Fruit fly (Drosophila melanogaster): ENCODE measurements around the gene kst.

kst gene

dm6 chr3L:3303534-3304459, 32.9 kb upstream of the kst start, which contains the start of gene ZnT63C (continued):
- TF ChIP-seq CG3032 (tag; optimal IDR thresholded peaks at IDR 0.05) (peak; percentile 32), Eip93F (GFP tag; optimal IDR thresholded peaks at IDR 0.05) (no peak), Lpt (GFP tag; optimal IDR thresholded peaks at IDR 0.05) (no peak), CG6276 (GFP tag; optimal IDR thresholded peaks at IDR 0.05) (peak; percentile 38), Eip75B (GFP tag; optimal IDR thresholded peaks at IDR 0.05) (peak; percentile 35), CG7368 (GFP tag; optimal IDR thresholded peaks at IDR 0.05) (peak; percentile 15), eg (GFP tag; IDR thresholded peaks at IDR 0.05) (peak; percentile 46; the same call in 2 of the 3 replicates), CG6163 (GFP tag; IDR thresholded peaks at IDR 0.05) (peak; percentile 43; the same call in 2 of the 3 replicates), CG11902 (GFP tag; optimal IDR thresholded peaks at IDR 0.05) (peak; percentile 4), CG6808 (GFP tag; optimal IDR thresholded peaks at IDR 0.05) (peak; percentile 77), CG3919 (GFP tag; optimal IDR thresholded peaks at IDR 0.05) (no peak), Met (GFP tag; optimal IDR thresholded peaks at IDR 0.05) (peak; percentile 46), cyc (GFP tag; optimal IDR thresholded peaks at IDR 0.05) (peak; percentile 31), achi (GFP tag; optimal IDR thresholded peaks at IDR 0.05) (no peak), Blimp-1 (GFP tag; optimal IDR thresholded peaks at IDR 0.05) (no peak), Sox102F (GFP tag; optimal IDR thresholded peaks at IDR 0.05) (peak; percentile 33), fd59A (GFP tag; optimal IDR thresholded peaks at IDR 0.05) (peak; percentile 27), CG6854 (GFP tag; optimal IDR thresholded peaks at IDR 0.05) (peak; percentile 52), CG4318 (GFP tag; optimal IDR thresholded peaks at IDR 0.05) (no peak), OdsH (GFP tag; optimal IDR thresholded peaks at IDR 0.05) (peak; percentile 16), Eip78C (GFP tag) (peak; percentile 69), svp (GFP tag) (peak; percentile 65), Hr4 (GFP tag; optimal IDR thresholded peaks at IDR 0.05) (peak; percentile 31)

- TF ChIP-seq dac (GFP tag; optimal IDR thresholded peaks at IDR 0.05) (no peak), salr (GFP tag; optimal IDR thresholded peaks at IDR 0.05) (no peak), Sox14 (GFP tag; optimal IDR thresholded peaks at IDR 0.05) (no peak), CG11902 (GFP tag; optimal IDR thresholded peaks at IDR 0.05) (no peak), Hr38 (GFP tag; optimal IDR thresholded peaks at IDR 0.05) (no peak), Lpt (GFP tag; optimal IDR thresholded peaks at IDR 0.05) (no peak), CG6792 (GFP tag; optimal IDR thresholded peaks at IDR 0.05) (no peak), Hr39 (GFP tag; optimal IDR thresholded peaks at IDR 0.05) (no peak), CG15336 (GFP tag; IDR thresholded peaks at IDR 0.05) (no peak), CG10631 (GFP tag; optimal IDR thresholded peaks at IDR 0.05) (no peak), CG7368 (GFP tag; optimal IDR thresholded peaks at IDR 0.05) (no peak), CG3919 (GFP tag; optimal IDR thresholded peaks at IDR 0.05) (no peak)
Measured at dm6 chr3L:3304740-3305139, 31.9 kb upstream of the kst start.

DNA sequence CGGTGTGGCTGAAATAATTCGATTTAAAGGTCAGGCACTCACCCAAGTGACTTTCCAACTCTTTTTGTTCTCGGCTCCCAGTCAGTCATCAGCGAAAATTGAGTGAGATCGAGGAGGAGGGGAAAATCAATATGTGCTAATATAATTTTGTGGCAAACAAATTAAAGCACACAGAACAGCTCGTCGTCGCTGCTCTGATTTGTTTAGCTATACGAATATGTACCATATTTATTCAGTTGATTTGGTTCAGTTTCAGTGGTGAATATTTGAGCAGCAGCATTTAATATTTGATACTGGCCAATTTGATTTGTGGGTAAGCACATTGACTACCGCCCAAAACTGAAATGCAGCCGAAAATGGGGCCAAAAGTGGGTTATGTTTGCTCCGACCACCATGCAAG, 31.2 kb upstream of the kst start:
- no peak for TF ChIP-seq dac (GFP tag; optimal IDR thresholded peaks at IDR 0.05)
- peak; percentile 84 for TF ChIP-seq fkh (GFP tag; optimal IDR thresholded peaks at IDR 0.05)

DNA sequence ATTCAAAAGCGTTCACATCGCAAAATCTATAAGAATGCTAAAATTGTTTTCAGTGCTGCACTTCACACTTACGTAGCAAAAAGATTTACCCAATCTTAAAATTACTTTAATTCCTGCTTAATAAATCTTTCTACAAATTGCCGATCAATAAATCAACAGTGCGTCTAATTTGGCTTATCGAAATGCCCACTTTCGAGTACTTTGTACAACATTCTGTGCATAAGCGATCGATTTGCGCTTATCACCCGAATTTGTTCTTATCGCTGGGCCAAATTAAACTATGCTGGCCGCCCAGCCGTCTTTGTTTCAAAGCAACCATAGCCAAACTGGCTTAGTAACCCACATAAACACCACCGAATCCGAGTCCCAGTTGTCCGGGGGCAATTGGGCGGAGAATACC, 30.1 kb upstream of the kst start:
- TF ChIP-seq lz (GFP tag; optimal IDR thresholded peaks at IDR 0.05), result no peak
- TF ChIP-seq CG15336 (GFP tag; IDR thresholded peaks at IDR 0.05), result no peak
- TF ChIP-seq cyc (GFP tag; optimal IDR thresholded peaks at IDR 0.05), result no peak
- TF ChIP-seq CG34406 (GFP tag; optimal IDR thresholded peaks at IDR 0.05), result no peak
- no peak for TF ChIP-seq Smox (GFP tag; optimal IDR thresholded peaks at IDR 0.05)
- TF ChIP-seq dsx (GFP tag; optimal IDR thresholded peaks at IDR 0.05; ENCODE audit: poor library complexity, severe bottlenecking), result no peak
- TF ChIP-seq CG3919 (GFP tag; optimal IDR thresholded peaks at IDR 0.05), result no peak
- TF ChIP-seq fd85E (GFP tag; optimal IDR thresholded peaks at IDR 0.05), result no peak
- no peak for TF ChIP-seq CG10669 (GFP tag; optimal IDR thresholded peaks at IDR 0.05)
- TF ChIP-seq CG1621 (tag; optimal IDR thresholded peaks at IDR 0.05), result no peak
- TF ChIP-seq CG9139 (GFP tag; optimal IDR thresholded peaks at IDR 0.05), result no peak
- no peak for TF ChIP-seq Eip78C (GFP tag)
- no peak for TF ChIP-seq CG6854 (GFP tag; optimal IDR thresholded peaks at IDR 0.05)
- TF ChIP-seq Sox15 (GFP tag; optimal IDR thresholded peaks at IDR 0.05), result no peak
- TF ChIP-seq OdsH (GFP tag; optimal IDR thresholded peaks at IDR 0.05), result no peak
- TF ChIP-seq CG6792 (GFP tag; optimal IDR thresholded peaks at IDR 0.05), result no peak
- no peak for TF ChIP-seq Sox14 (GFP tag; optimal IDR thresholded peaks at IDR 0.05)

All from whole organism, prepupa.